Worm (Caenorhabditis elegans) whole organism, young adult: ENCODE measurements around the gene ZK643.6.

Source experiments
- F57A8.1 ChIP-seq: fragments of 200-800 bp; sonication (Bioruptor generic); optimal IDR thresholded peaks from 2 replicates; lab custom pipeline; 2018; ENCODE audit warnings: mild to moderate bottlenecking, missing genetic modification characterization, moderate library complexity, missing compliant biosample characterization
- T07F8.4 ChIP-seq: sonication (generic microtip); optimal IDR thresholded peaks from 2 replicates; lab custom pipeline; 2016; ENCODE audit warnings: mild to moderate bottlenecking, missing genetic modification characterization, moderate library complexity, missing compliant biosample characterization
- ekl-4 ChIP-seq: fragments of 200-800 bp; sonication (Bioruptor generic); IDR thresholded peaks from 2 replicates; pipeline ENCODE4 v1.3.6; 2022; ENCODE audit warnings: missing genetic modification reagents, missing genetic modification characterization, missing compliant biosample characterization
- ztf-6 ChIP-seq: fragments of 200-800 bp; sonication (Bioruptor generic); IDR thresholded peaks from 2 replicates; pipeline ENCODE4 v1.3.6; 2022; ENCODE audit warnings: missing genetic modification reagents, missing genetic modification characterization, missing compliant biosample characterization

ce11 chrIII:9001491-9001890 lies 40.9 kb upstream of the ZK643.6 start:
- TF ChIP-seq F57A8.1 (GFP tag; lab: Kevin White, UChicago) (no peak), T07F8.4 (tag; lab: Kevin White, UChicago) (no peak), ekl-4 (no peak), ztf-6 (no peak)
